Fruit fly (Drosophila melanogaster) whole organism, adult: ENCODE results near the gene Polr3E.

Experiments
- CG11617 ChIP-seq: fragments of 200-800 bp; sonication (Bioruptor generic); optimal IDR thresholded peaks from 2 replicates; lab custom pipeline; 2017; ENCODE audit warnings: mild to moderate bottlenecking, missing biosample characterization, missing genetic modification reagents, missing genetic modification characterization
- CG12768 ChIP-seq: fragments of 200-800 bp; sonication (Bioruptor generic); optimal IDR thresholded peaks from 2 replicates; lab custom pipeline; 2017; ENCODE audit warnings: missing biosample characterization, missing genetic modification characterization, mild to moderate bottlenecking, moderate library complexity, missing genetic modification reagents
- CG14711 ChIP-seq: fragments of 200-800 bp; sonication (Bioruptor generic); optimal IDR thresholded peaks from 2 replicates; lab custom pipeline; 2018; ENCODE audit warnings: missing biosample characterization, mild to moderate bottlenecking, missing genetic modification characterization, moderate library complexity
- CG1620 ChIP-seq: fragments of 200-800 bp; sonication (Bioruptor generic); optimal IDR thresholded peaks from 2 replicates; lab custom pipeline; 2016; ENCODE audit warnings: missing biosample characterization, missing genetic modification characterization
- CG33017 ChIP-seq: fragments of 200-800 bp; sonication (Bioruptor generic); optimal IDR thresholded peaks from 2 replicates; lab custom pipeline; 2018; ENCODE audit warnings: missing biosample characterization, mild to moderate bottlenecking, missing genetic modification characterization, moderate library complexity
- CG5204 ChIP-seq: fragments of 200-800 bp; sonication (Bioruptor generic); optimal IDR thresholded peaks from 2 replicates; lab custom pipeline; 2016; ENCODE audit warnings: missing biosample characterization, missing genetic modification characterization
- CG7045 ChIP-seq: fragments of 200-800 bp; sonication (Bioruptor generic); optimal IDR thresholded peaks from 2 replicates; lab custom pipeline; 2017; ENCODE audit warnings: missing biosample characterization, mild to moderate bottlenecking, missing genetic modification characterization
- CG7101 ChIP-seq: fragments of 200-800 bp; sonication (Bioruptor generic); optimal IDR thresholded peaks from 2 replicates; lab custom pipeline; 2018; ENCODE audit warnings: missing biosample characterization, mild to moderate bottlenecking, missing genetic modification characterization, moderate library complexity
- Clk ChIP-seq: fragments of 200-800 bp; sonication (Bioruptor generic); optimal IDR thresholded peaks from 2 replicates; lab custom pipeline; 2017; ENCODE audit warnings: missing biosample characterization, missing genetic modification characterization
- Crg-1 ChIP-seq: fragments of 200-800 bp; sonication (Bioruptor generic); optimal IDR thresholded peaks from 2 replicates; lab custom pipeline; 2016; ENCODE audit warnings: missing biosample characterization, missing genetic modification characterization
- Hr96 ChIP-seq: fragments of 200-800 bp; sonication (Bioruptor generic); optimal IDR thresholded peaks from 2 replicates; lab custom pipeline; 2016; ENCODE audit warnings: missing biosample characterization, missing genetic modification characterization
- Mnt ChIP-seq: fragments of 200-800 bp; sonication (Bioruptor generic); optimal IDR thresholded peaks from 2 replicates; lab custom pipeline; 2016; ENCODE audit warnings: missing biosample characterization, mild to moderate bottlenecking, missing genetic modification characterization
- bab1 ChIP-seq: fragments of 200-800 bp; sonication (Bioruptor generic); optimal IDR thresholded peaks from 3 replicates; lab custom pipeline; 2019; ENCODE audit warnings: missing biosample characterization, mild to moderate bottlenecking, missing genetic modification characterization, moderate library complexity
- cic ChIP-seq: fragments of 200-800 bp; sonication (Bioruptor generic); optimal IDR thresholded peaks from 2 replicates; lab custom pipeline; 2017; ENCODE audit warnings: missing biosample characterization, mild to moderate bottlenecking, missing genetic modification characterization, moderate library complexity
- cnc ChIP-seq, 2 experiments: fragments of >200 bp; optimal IDR thresholded peaks; 2 replicates each; lab custom pipeline; 2017
- kay ChIP-seq: fragments of 200-800 bp; sonication (Bioruptor generic); peaks from one replicate; lab custom pipeline; 2016; ENCODE audit warnings: missing biosample characterization, missing genetic modification characterization, borderline replicate concordance
- ovo ChIP-seq: fragments of 200-800 bp; sonication (Bioruptor generic); optimal IDR thresholded peaks from 2 replicates; lab custom pipeline; 2016; ENCODE audit warnings: missing biosample characterization, missing genetic modification characterization
- pad ChIP-seq: fragments of 200-800 bp; sonication (Bioruptor generic); optimal IDR thresholded peaks from 3 replicates; lab custom pipeline; 2017; ENCODE audit warnings: missing biosample characterization, missing genetic modification characterization, mild to moderate bottlenecking, moderate library complexity, missing genetic modification reagents
- tj ChIP-seq: fragments of 200-800 bp; sonication (Bioruptor generic); optimal IDR thresholded peaks from 3 replicates; lab custom pipeline; 2017; ENCODE audit warnings: missing biosample characterization, mild to moderate bottlenecking, missing genetic modification characterization, moderate library complexity
- toe ChIP-seq: fragments of 200-800 bp; sonication (Bioruptor generic); optimal IDR thresholded peaks from 2 replicates; lab custom pipeline; 2016; ENCODE audit warnings: missing biosample characterization, missing genetic modification characterization

Gene Polr3E

dm6 chr3L:21060189-21061070 lies 28.8 kb downstream of the Polr3E start:
- TF ChIP-seq Hr96 (GFP tag; lab: Kevin White, UChicago) (no peak), cic (GFP tag; lab: Kevin White, UChicago) (no peak), Mnt (GFP tag; lab: Kevin White, UChicago) (no peak), CG7045 (GFP tag; lab: Kevin White, UChicago) (peak; percentile 13), CG1620 (GFP tag; lab: Kevin White, UChicago) (no peak), Clk (no peak), toe (GFP tag; lab: Kevin White, UChicago) (no peak), CG5204 (GFP tag; lab: Kevin White, UChicago) (no peak), CG7101 (tag; lab: Kevin White, UChicago) (peak; percentile 27), bab1 (peak; percentile 17), CG14711 (tag; lab: Kevin White, UChicago) (peak; percentile 44), ovo (GFP tag; lab: Kevin White, UChicago) (no peak), CG33017 (peak; percentile 22), cnc (optimal IDR thresholded peaks at IDR 0.05; lab: Kevin White, UChicago) (no peak), kay (GFP tag; lab: Kevin White, UChicago) (peak; percentile 55), CG12768 (GFP tag; lab: Kevin White, UChicago) (peak; percentile 5), tj (GFP tag; lab: Kevin White, UChicago) (no peak), Crg-1 (GFP tag; lab: Kevin White, UChicago) (no peak), CG11617 (GFP tag; lab: Kevin White, UChicago) (peak; percentile 23), pad (GFP tag; lab: Kevin White, UChicago) (peak; percentile 3)

dm6 chr3L:21061968-21062367 lies 30.3 kb downstream of the Polr3E start:
- TF ChIP-seq CG33017 = no peak
- TF ChIP-seq CG11617 (GFP tag; lab: Kevin White, UChicago) = no peak
- no peak for TF ChIP-seq cnc (optimal IDR thresholded peaks at IDR 0.05; lab: Kevin White, UChicago)
- no peak for TF ChIP-seq Hr96 (GFP tag; lab: Kevin White, UChicago)
- no peak for TF ChIP-seq toe (GFP tag; lab: Kevin White, UChicago)
- TF ChIP-seq pad (GFP tag; lab: Kevin White, UChicago) = no peak
- no peak for TF ChIP-seq CG7045 (GFP tag; lab: Kevin White, UChicago)
- TF ChIP-seq tj (GFP tag; lab: Kevin White, UChicago) = no peak
- no peak for TF ChIP-seq CG14711 (tag; lab: Kevin White, UChicago)
- TF ChIP-seq CG12768 (GFP tag; lab: Kevin White, UChicago) = no peak
- TF ChIP-seq CG5204 (GFP tag; lab: Kevin White, UChicago) = no peak
- TF ChIP-seq CG1620 (GFP tag; lab: Kevin White, UChicago) = no peak

dm6 chr3L:21064587-21064986 lies 33.0 kb downstream of the Polr3E start:
- TF ChIP-seq CG5204 (GFP tag; lab: Kevin White, UChicago) = no peak
- no peak for TF ChIP-seq cnc (optimal IDR thresholded peaks at IDR 0.05; lab: Kevin White, UChicago)
- TF ChIP-seq CG14711 (tag; lab: Kevin White, UChicago) = no peak
- TF ChIP-seq kay (GFP tag; lab: Kevin White, UChicago) = no peak
- no peak for TF ChIP-seq Crg-1 (GFP tag; lab: Kevin White, UChicago)
- TF ChIP-seq CG33017 = no peak
- no peak for TF ChIP-seq toe (GFP tag; lab: Kevin White, UChicago)
- no peak for TF ChIP-seq tj (GFP tag; lab: Kevin White, UChicago)
- no peak for TF ChIP-seq CG7045 (GFP tag; lab: Kevin White, UChicago)
- no peak for TF ChIP-seq Hr96 (GFP tag; lab: Kevin White, UChicago)
- TF ChIP-seq pad (GFP tag; lab: Kevin White, UChicago) = no peak
- no peak for TF ChIP-seq Clk
- TF ChIP-seq ovo (GFP tag; lab: Kevin White, UChicago) = no peak
- TF ChIP-seq CG12768 (GFP tag; lab: Kevin White, UChicago) = no peak
- TF ChIP-seq CG7101 (tag; lab: Kevin White, UChicago) = no peak
- TF ChIP-seq CG1620 (GFP tag; lab: Kevin White, UChicago) = no peak
- no peak for TF ChIP-seq CG11617 (GFP tag; lab: Kevin White, UChicago)
- no peak for TF ChIP-seq cic (GFP tag; lab: Kevin White, UChicago)

- peak; percentile 12 for TF ChIP-seq CG7101 (tag; lab: Kevin White, UChicago)
- peak; percentile 49 for TF ChIP-seq CG33017
- peak; percentile 32 for TF ChIP-seq CG12768 (GFP tag; lab: Kevin White, UChicago)
- TF ChIP-seq bab1 = no peak
- TF ChIP-seq cic (GFP tag; lab: Kevin White, UChicago) = peak; percentile 44
Observed at dm6 chr3L:21065212-21065902, 33.7 kb downstream of the Polr3E start, which contains the start of gene CG43072. TSS of gene CG43072 (plus strand) at chr3L:21065852.

DNA sequence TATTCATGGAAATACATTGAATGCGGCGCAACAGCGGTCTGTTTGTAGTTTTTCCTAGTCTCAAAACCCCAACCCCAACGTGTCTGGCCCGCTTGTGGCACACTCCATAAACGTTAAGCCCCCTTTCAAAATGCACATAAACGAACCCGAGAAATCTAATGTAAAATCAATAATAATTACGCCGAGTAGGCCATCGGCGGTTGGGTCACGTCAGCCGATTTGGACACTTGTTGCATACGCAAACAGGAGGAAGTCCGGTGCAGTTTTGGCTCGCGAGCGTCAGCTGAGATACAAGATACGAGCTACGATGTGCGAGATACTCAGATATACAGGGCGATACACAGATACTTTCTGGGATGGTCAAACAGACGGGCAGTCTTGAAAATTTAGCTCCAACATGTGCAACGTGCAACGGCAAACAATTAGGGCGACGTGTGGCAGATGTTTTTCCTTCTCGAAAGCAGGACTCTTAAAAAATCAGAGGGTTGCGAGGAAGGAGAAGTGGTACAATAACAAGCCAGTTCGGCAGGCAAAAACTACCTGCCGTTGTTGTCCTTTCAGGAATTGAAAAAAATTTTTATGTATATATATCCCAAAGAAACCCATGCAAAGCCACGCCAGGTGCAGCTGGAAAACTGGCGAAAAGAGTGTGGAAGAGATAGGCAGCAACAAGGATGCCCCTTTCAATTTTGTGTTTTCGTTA lies 34.7 kb downstream of the Polr3E start:
- no peak for TF ChIP-seq CG11617 (GFP tag; lab: Kevin White, UChicago)
- no peak for TF ChIP-seq kay (GFP tag; lab: Kevin White, UChicago)
- TF ChIP-seq CG33017 = no peak
- no peak for TF ChIP-seq ovo (GFP tag; lab: Kevin White, UChicago)
- no peak for TF ChIP-seq Mnt (GFP tag; lab: Kevin White, UChicago)
- TF ChIP-seq CG12768 (GFP tag; lab: Kevin White, UChicago) = no peak
- TF ChIP-seq tj (GFP tag; lab: Kevin White, UChicago) = no peak
